Worm (Caenorhabditis elegans) whole organism, L4/young adult: ENCODE data around the gene nas-6.

Source experiments
- W03F9.2 ChIP-seq: fragments of 150-350 bp; optimal IDR thresholded peaks from 2 replicates; lab custom pipeline; 2014; ENCODE audit warnings: missing biosample characterization, missing genetic modification characterization
- dao-5 ChIP-seq: sonication (generic microtip); optimal IDR thresholded peaks from 2 replicates; lab custom pipeline; 2016; ENCODE audit warnings: missing genotype, missing genetic modification characterization, moderate library complexity, missing compliant biosample characterization
- him-1 ChIP-seq: sonication (generic microtip); optimal IDR thresholded peaks from 2 replicates; lab custom pipeline; 2016; ENCODE audit warnings: missing genotype, missing genetic modification reagents, missing genetic modification characterization, missing compliant biosample characterization

- TF ChIP-seq W03F9.2 (tag; lab: Kevin White, UChicago) = no peak
- TF ChIP-seq dao-5 (tag; lab: Kevin White, UChicago) = no peak
- no peak for TF ChIP-seq him-1 (tag; lab: Kevin White, UChicago)
Measured at ce11 chrIV:17490679-17491078, at the start of gene nas-6.
